Fruit fly (Drosophila melanogaster) whole organism, embryonic: ENCODE results near the gene CG8907.

ENCODE experiments used
- CG12391 ChIP-seq: fragments of 200-800 bp; sonication (Bioruptor generic); optimal IDR thresholded peaks from 3 replicates; lab custom pipeline; 2018; ENCODE audit warnings: missing biosample characterization, mild to moderate bottlenecking, missing genetic modification characterization, moderate library complexity
- CG8765 ChIP-seq: fragments of 200-800 bp; sonication (Bioruptor generic); IDR thresholded peaks from 2 replicates; pipeline ENCODE4 v1.3.6; 2022; ENCODE audit warnings: missing biosample characterization, missing genetic modification characterization
- H2.0 ChIP-seq: fragments of 200-800 bp; sonication (Bioruptor generic); IDR thresholded peaks from 2 replicates; pipeline ENCODE4 v1.3.6; 2022; ENCODE audit warnings: missing biosample characterization, missing genetic modification characterization
- NK7.1 ChIP-seq: fragments of 200-800 bp; sonication (Bioruptor generic); optimal IDR thresholded peaks from 3 replicates; lab custom pipeline; 2016; ENCODE audit warnings: missing biosample characterization, missing genetic modification characterization
- Sox102F ChIP-seq: fragments of 200-800 bp; sonication (Bioruptor generic); optimal IDR thresholded peaks from 2 replicates; lab custom pipeline; 2018; ENCODE audit warnings: missing biosample characterization, mild to moderate bottlenecking, missing genetic modification characterization, moderate library complexity
- kah ChIP-seq: fragments of 200-800 bp; sonication (Bioruptor generic); optimal IDR thresholded peaks from 2 replicates; lab custom pipeline; 2018; ENCODE audit warnings: missing biosample characterization, mild to moderate bottlenecking, missing genetic modification characterization

- no peak for TF ChIP-seq kah (GFP tag; lab: Kevin White, UChicago)
- TF ChIP-seq H2.0 (GFP tag; lab: Robert Waterston, UW): no peak
- peak; percentile 50 for TF ChIP-seq CG12391 (tag; lab: Kevin White, UChicago)
- TF ChIP-seq NK7.1 (GFP tag; lab: Kevin White, UChicago): no peak
- no peak for TF ChIP-seq CG8765
- TF ChIP-seq Sox102F (GFP tag; lab: Kevin White, UChicago): no peak
Observed at dm6 chr3R:17048867-17049266, 40.8 kb downstream of the CG8907 start.
